Worm (Caenorhabditis elegans) whole organism, L4 larva: ENCODE measurements around the gene K02E7.7.
"Not testable (repeated sequence)": the region's sequence is repeated elsewhere in the genome, so short reads cannot be mapped to it uniquely, and the experiment has no call there.

Experiments used
- aha-1 ChIP-seq: fragments of 150-350 bp; peaks from one replicate; lab custom pipeline; 2014; ENCODE audit warnings: missing biosample characterization, missing genetic modification characterization
- ama-1 ChIP-seq: fragments of 150-350 bp; optimal IDR thresholded peaks from 2 replicates; lab custom pipeline; 2014; ENCODE audit warnings: inconsistent platforms, mixed read lengths
- jun-1 ChIP-seq: fragments of 150-350 bp; optimal IDR thresholded peaks from 2 replicates; lab custom pipeline; 2014; ENCODE audit warnings: missing biosample characterization, missing genetic modification reagents, missing genetic modification characterization
- nhr-77 ChIP-seq: fragments of 150-350 bp; optimal IDR thresholded peaks from 2 replicates; lab custom pipeline; 2014; ENCODE audit warnings: missing biosample characterization, missing genetic modification characterization
- snpc-4 ChIP-seq: fragments of 150-350 bp; optimal IDR thresholded peaks from 2 replicates; lab custom pipeline; 2014; ENCODE audit warnings: missing biosample characterization, missing genetic modification characterization
- zfp-3 ChIP-seq: fragments of 200-800 bp; sonication (Bioruptor generic); conservative IDR thresholded peaks from 2 replicates; pipeline ENCODE4 v1.3.6; 2022; ENCODE audit warnings: missing genetic modification reagents, missing genetic modification characterization, missing compliant biosample characterization

ce11 chrII:1006375-1006774 lies 48.4 kb upstream of the K02E7.7 start, which contains the start of gene F45D11.14:
- not testable (repeated sequence) for TF ChIP-seq aha-1 (tag; lab: Kevin White, UChicago); ama-1 (lab: Kevin White, UChicago); nhr-77 (tag; lab: Kevin White, UChicago); zfp-3 (GFP tag; lab: Robert Waterston, UW); snpc-4 (tag; lab: Kevin White, UChicago); jun-1 (tag; lab: Kevin White, UChicago)
